Worm (Caenorhabditis elegans): ENCODE data around the gene F13B6.1.
A peak's percentile ranks its signal among the peaks of the same experiment; 100 is the strongest.

Gene F13B6.1

ce11 chrIV:7487554-7488456 is 31.5 kb downstream of the F13B6.1 start, which contains the start of the genes his-60 and his-59:
Gene his-60 (minus strand): TSS chrIV:7487992.
Gene his-59 (plus strand): TSS chrIV:7488249.
- TF ChIP-seq aly-2 (tag; optimal IDR thresholded peaks at IDR 0.05): no peak
- TF ChIP-seq nhr-77 (tag; optimal IDR thresholded peaks at IDR 0.05): no peak
- peak; percentile 96 for TF ChIP-seq ceh-16 (tag; optimal IDR thresholded peaks at IDR 0.05)
- no peak for TF ChIP-seq ama-1 (optimal IDR thresholded peaks at IDR 0.05)
- peak; percentile 12 for TF ChIP-seq sma-3 (GFP tag; optimal IDR thresholded peaks at IDR 0.05)
- TF ChIP-seq elt-3 (tag; optimal IDR thresholded peaks at IDR 0.05): no peak
- TF ChIP-seq unc-39 (tag; optimal IDR thresholded peaks at IDR 0.05): no peak
- no peak for TF ChIP-seq nhr-10 (tag; optimal IDR thresholded peaks at IDR 0.05)
- TF ChIP-seq fos-1 (tag; optimal IDR thresholded peaks at IDR 0.05): peak; percentile 2
- TF ChIP-seq skn-1 (tag; optimal IDR thresholded peaks at IDR 0.05): no peak
- no peak for TF ChIP-seq F13H6.1 (tag; optimal IDR thresholded peaks at IDR 0.05)
- TF ChIP-seq nhr-237 (tag; optimal IDR thresholded peaks at IDR 0.05): no peak
- no peak for TF ChIP-seq C34F6.9 (tag; optimal IDR thresholded peaks at IDR 0.05)
- no peak for TF ChIP-seq lsy-2 (tag; optimal IDR thresholded peaks at IDR 0.05)
- peak; percentile 29 for TF ChIP-seq lin-13 (GFP tag; optimal IDR thresholded peaks at IDR 0.05)
- TF ChIP-seq mbf-1 (tag; optimal IDR thresholded peaks at IDR 0.05): no peak
- TF ChIP-seq crh-2 (tag; optimal IDR thresholded peaks at IDR 0.05): peak; percentile 19
- TF ChIP-seq mab-5 (tag; optimal IDR thresholded peaks at IDR 0.05): peak; percentile 58
- peak; percentile 63 for TF ChIP-seq sma-9 (GFP tag; optimal IDR thresholded peaks at IDR 0.05)
- no peak for TF ChIP-seq sma-9 (tag; optimal IDR thresholded peaks at IDR 0.05)
- no peak for TF ChIP-seq elt-1 (tag; optimal IDR thresholded peaks at IDR 0.05)
- no peak for TF ChIP-seq blmp-1 (tag; optimal IDR thresholded peaks at IDR 0.05; ENCODE audit: insufficient read depth)
- no peak for TF ChIP-seq nhr-23 (tag; optimal IDR thresholded peaks at IDR 0.05)
- peak; percentile 11 for TF ChIP-seq sem-4 (tag; optimal IDR thresholded peaks at IDR 0.05)
- no peak for TF ChIP-seq snpc-4 (tag; optimal IDR thresholded peaks at IDR 0.05)

- TF ChIP-seq gmeb-1 (tag; optimal IDR thresholded peaks at IDR 0.05): no peak
- no peak for TF ChIP-seq nhr-23 (tag; optimal IDR thresholded peaks at IDR 0.05)
- TF ChIP-seq ztf-1 (GFP tag; conservative IDR thresholded peaks at IDR 0.05): no peak
- no peak for TF ChIP-seq unc-62 (GFP tag; optimal IDR thresholded peaks at IDR 0.05)
Observed at ce11 chrIV:7488457-7488783, 32.1 kb downstream of the F13B6.1 start.

- TF ChIP-seq fos-1 (tag; optimal IDR thresholded peaks at IDR 0.05) (no peak), nhr-129 (tag; optimal IDR thresholded peaks at IDR 0.05) (no peak), sem-4 (tag; optimal IDR thresholded peaks at IDR 0.05) (no peak), nhr-21 (tag; optimal IDR thresholded peaks at IDR 0.05) (no peak), lin-11 (tag; optimal IDR thresholded peaks at IDR 0.05) (no peak), nhr-25 (tag; optimal IDR thresholded peaks at IDR 0.05) (no peak), nhr-77 (tag; optimal IDR thresholded peaks at IDR 0.05) (no peak), Y55F3AM.14 (GFP tag; optimal IDR thresholded peaks at IDR 0.05) (no peak), R02D3.7 (tag; optimal IDR thresholded peaks at IDR 0.05) (no peak), ztf-4 (tag; optimal IDR thresholded peaks at IDR 0.05) (no peak)
Observed at ce11 chrIV:7491464-7491863, 35.1 kb downstream of the F13B6.1 start, which contains the start of gene F55G1.1. Gene F55G1.1 (plus strand): TSS chrIV:7491764.

- peak; percentile 39 for TF ChIP-seq fos-1 (tag; optimal IDR thresholded peaks at IDR 0.05)
- no peak for TF ChIP-seq nhr-21 (tag; optimal IDR thresholded peaks at IDR 0.05)
- TF ChIP-seq elt-1 (tag; optimal IDR thresholded peaks at IDR 0.05): no peak
- TF ChIP-seq ztf-4 (tag; optimal IDR thresholded peaks at IDR 0.05): no peak
- no peak for TF ChIP-seq nhr-10 (tag; optimal IDR thresholded peaks at IDR 0.05)
- peak; percentile 43 for TF ChIP-seq sma-9 (GFP tag; optimal IDR thresholded peaks at IDR 0.05)
- TF ChIP-seq sma-9 (tag; optimal IDR thresholded peaks at IDR 0.05): no peak
- TF ChIP-seq Y55F3AM.14 (GFP tag; optimal IDR thresholded peaks at IDR 0.05): no peak
Observed at ce11 chrIV:7497205-7497604, 40.9 kb downstream of the F13B6.1 start.

ce11 chrIV:7497750-7498149 is 41.4 kb downstream of the F13B6.1 start, which contains the start of gene egas-4:
Gene egas-4 (minus strand): TSS chrIV:7497850.
- TF ChIP-seq unc-62 (GFP tag; optimal IDR thresholded peaks at IDR 0.05) (no peak), blmp-1 (tag; optimal IDR thresholded peaks at IDR 0.05; ENCODE audit: insufficient read depth) (no peak), alr-1 (tag; optimal IDR thresholded peaks at IDR 0.05) (no peak), snpc-4 (tag; optimal IDR thresholded peaks at IDR 0.05) (no peak), nhr-11 (tag; optimal IDR thresholded peaks at IDR 0.05) (no peak), lin-39 (tag; optimal IDR thresholded peaks at IDR 0.05) (no peak), ztf-1 (GFP tag; conservative IDR thresholded peaks at IDR 0.05) (no peak), nhr-237 (tag; optimal IDR thresholded peaks at IDR 0.05) (no peak), ztf-4 (tag; optimal IDR thresholded peaks at IDR 0.05) (no peak), sma-3 (GFP tag; optimal IDR thresholded peaks at IDR 0.05) (no peak), ceh-82 (tag; optimal IDR thresholded peaks at IDR 0.05) (no peak), F13H6.1 (tag; optimal IDR thresholded peaks at IDR 0.05) (no peak), ceh-16 (tag; optimal IDR thresholded peaks at IDR 0.05) (no peak), lin-11 (tag; optimal IDR thresholded peaks at IDR 0.05) (no peak), mab-5 (tag; optimal IDR thresholded peaks at IDR 0.05) (no peak), ama-1 (optimal IDR thresholded peaks at IDR 0.05) (no peak)

Measured in whole organism, L2 larva.